Worm (Caenorhabditis elegans) whole organism, L2 larva: ENCODE results near the gene gldi-6.

Experiments
- Y55F3AM.14 ChIP-seq: fragments of 200-800 bp; sonication (Bioruptor generic); optimal IDR thresholded peaks from 2 replicates; lab custom pipeline; 2018; ENCODE audit warnings: mild to moderate bottlenecking, missing genetic modification characterization, missing compliant biosample characterization
- ZK546.5 ChIP-seq: sonication (generic microtip); optimal IDR thresholded peaks from 2 replicates; lab custom pipeline; 2017; ENCODE audit warnings: missing biosample characterization, missing genetic modification characterization
- alr-1 ChIP-seq: fragments of 150-350 bp; optimal IDR thresholded peaks from 2 replicates; lab custom pipeline; 2014; ENCODE audit warnings: missing biosample characterization, missing genetic modification characterization
- aly-2 ChIP-seq: fragments of 150-350 bp; optimal IDR thresholded peaks from 2 replicates; lab custom pipeline; 2014; ENCODE audit warnings: missing biosample characterization, missing genetic modification characterization
- ama-1 ChIP-seq: fragments of 150-350 bp; optimal IDR thresholded peaks from 2 replicates; lab custom pipeline; 2018; ENCODE audit warnings: inconsistent platforms
- blmp-1 ChIP-seq: sonication (generic microtip); optimal IDR thresholded peaks from 2 replicates; lab custom pipeline; 2017; ENCODE audit warnings: missing genetic modification characterization, mild to moderate bottlenecking, missing compliant biosample characterization, antibody characterized with exemption, moderate library complexity; ENCODE audit not compliant: insufficient read depth
- ceh-16 ChIP-seq: fragments of 150-350 bp; optimal IDR thresholded peaks from 2 replicates; lab custom pipeline; 2014; ENCODE audit warnings: missing biosample characterization, missing genetic modification characterization
- ceh-82 ChIP-seq: fragments of 150-350 bp; optimal IDR thresholded peaks from 2 replicates; lab custom pipeline; 2014; ENCODE audit warnings: missing biosample characterization, missing genetic modification characterization
- dmd-4 ChIP-seq: sonication (generic microtip); optimal IDR thresholded peaks from 2 replicates; lab custom pipeline; 2017; ENCODE audit warnings: missing biosample characterization, missing genetic modification characterization
- elt-1 ChIP-seq: fragments of 150-350 bp; optimal IDR thresholded peaks from 2 replicates; lab custom pipeline; 2014; ENCODE audit warnings: missing biosample characterization, missing genetic modification characterization
- elt-3 ChIP-seq: sonication (generic microtip); optimal IDR thresholded peaks from 2 replicates; lab custom pipeline; 2017; ENCODE audit warnings: missing biosample characterization, missing genetic modification characterization
- gmeb-1 ChIP-seq: fragments of 150-350 bp; optimal IDR thresholded peaks from 2 replicates; lab custom pipeline; 2014; ENCODE audit warnings: missing biosample characterization, missing genetic modification characterization
- lin-13 ChIP-seq: fragments of 150-350 bp; optimal IDR thresholded peaks from 2 replicates; lab custom pipeline; 2014; ENCODE audit warnings: missing biosample characterization, missing genetic modification reagents, missing genetic modification characterization
- lin-39 ChIP-seq: fragments of 150-350 bp; optimal IDR thresholded peaks from 2 replicates; lab custom pipeline; 2014; ENCODE audit warnings: missing biosample characterization, missing genetic modification reagents, missing genetic modification characterization
- lsy-2 ChIP-seq, 2 experiments: fragments of 150-350 bp in 1 of 2; sonication (generic microtip) in 1 of 2; optimal IDR thresholded peaks; 2 replicates each; lab custom pipeline; 2014 to 2017; ENCODE audit warnings: missing biosample characterization in 2 of 2, missing genetic modification characterization in 2 of 2
- nhr-11 ChIP-seq: fragments of 150-350 bp; optimal IDR thresholded peaks from 2 replicates; lab custom pipeline; 2014; ENCODE audit warnings: missing biosample characterization, missing genetic modification characterization
- nhr-129 ChIP-seq: fragments of 150-350 bp; optimal IDR thresholded peaks from 2 replicates; lab custom pipeline; 2014; ENCODE audit warnings: missing biosample characterization, missing genetic modification characterization
- nhr-21 ChIP-seq: fragments of 150-350 bp; optimal IDR thresholded peaks from 2 replicates; lab custom pipeline; 2014; ENCODE audit warnings: missing biosample characterization, missing genetic modification characterization
- nhr-6 ChIP-seq: fragments of 150-350 bp; optimal IDR thresholded peaks from 2 replicates; lab custom pipeline; 2014; ENCODE audit warnings: missing biosample characterization, missing genetic modification characterization
- nhr-77 ChIP-seq: fragments of 150-350 bp; optimal IDR thresholded peaks from 2 replicates; lab custom pipeline; 2014; ENCODE audit warnings: missing biosample characterization, missing genetic modification characterization
- peb-1 ChIP-seq: fragments of 150-350 bp; optimal IDR thresholded peaks from 2 replicates; lab custom pipeline; 2014; ENCODE audit warnings: missing biosample characterization, missing genetic modification characterization
- sem-4 ChIP-seq: fragments of 150-350 bp; optimal IDR thresholded peaks from 2 replicates; lab custom pipeline; 2014; ENCODE audit warnings: missing biosample characterization, missing genetic modification reagents, missing genetic modification characterization
- skn-1 ChIP-seq: sonication (generic microtip); optimal IDR thresholded peaks from 2 replicates; lab custom pipeline; 2017; ENCODE audit warnings: missing biosample characterization, missing genetic modification characterization
- snpc-4 ChIP-seq: fragments of 150-350 bp; optimal IDR thresholded peaks from 2 replicates; lab custom pipeline; 2014; ENCODE audit warnings: missing biosample characterization, missing genetic modification characterization
- unc-39 ChIP-seq: fragments of 150-350 bp; optimal IDR thresholded peaks from 2 replicates; lab custom pipeline; 2014; ENCODE audit warnings: missing biosample characterization, missing genetic modification characterization
- unc-55 ChIP-seq: fragments of 150-350 bp; sonication (generic microtip); optimal IDR thresholded peaks from 3 replicates; lab custom pipeline; 2014; ENCODE audit warnings: missing biosample characterization, missing genetic modification reagents, missing genetic modification characterization
- unc-62 ChIP-seq: fragments of 150-350 bp; optimal IDR thresholded peaks from 2 replicates; lab custom pipeline; 2014; ENCODE audit warnings: missing biosample characterization, missing genetic modification reagents, missing genetic modification characterization
- ztf-1 ChIP-seq: fragments of 200-800 bp; sonication (Bioruptor generic); conservative IDR thresholded peaks from 2 replicates; pipeline ENCODE4 v1.3.6; 2022; ENCODE audit warnings: missing genetic modification characterization, missing compliant biosample characterization
- ztf-4 ChIP-seq: fragments of 150-350 bp; optimal IDR thresholded peaks from 2 replicates; lab custom pipeline; 2014; ENCODE audit warnings: missing biosample characterization, missing genetic modification characterization

Gene gldi-6

ce11 chrII:3453521-3453920, 6.8 kb downstream of the gldi-6 start, which contains the start of gene C16C8.11:
C16C8.11 (plus strand) TSS chrII:3453708.
- no peak for TF ChIP-seq Y55F3AM.14

ce11 chrII:3458209-3458608, 11.5 kb downstream of the gldi-6 start, which contains the start of the genes C16C8.26 and C16C8.19:
C16C8.26 (minus strand) TSS chrII:3458309.
C16C8.19 (plus strand) TSS chrII:3458487.
- TF ChIP-seq lsy-2 (tag; optimal IDR thresholded peaks at IDR 0.05; lab: Kevin White, UChicago) (no peak), ztf-1 (GFP tag; lab: Robert Waterston, UW) (no peak), elt-1 (tag; lab: Kevin White, UChicago) (no peak), gmeb-1 (tag; lab: Kevin White, UChicago) (no peak), lin-39 (tag; lab: Kevin White, UChicago) (no peak), elt-3 (tag; lab: Kevin White, UChicago) (no peak), ceh-82 (tag; lab: Kevin White, UChicago) (no peak), ceh-16 (tag; lab: Kevin White, UChicago) (no peak), ztf-4 (tag; lab: Kevin White, UChicago) (no peak), nhr-129 (tag; lab: Kevin White, UChicago) (no peak), peb-1 (tag; lab: Kevin White, UChicago) (no peak), unc-39 (no peak), snpc-4 (tag; lab: Kevin White, UChicago) (no peak), nhr-77 (tag; lab: Kevin White, UChicago) (no peak), unc-62 (GFP tag; lab: Kevin White, UChicago) (no peak), blmp-1 (tag; lab: Kevin White, UChicago) (no peak)

- TF ChIP-seq nhr-6, result no peak
- no peak for TF ChIP-seq gmeb-1 (tag; lab: Kevin White, UChicago)
- no peak for TF ChIP-seq alr-1 (tag; lab: Kevin White, UChicago)
- TF ChIP-seq lin-39 (tag; lab: Kevin White, UChicago), result no peak
- TF ChIP-seq ztf-1 (GFP tag; lab: Robert Waterston, UW), result no peak
- TF ChIP-seq snpc-4 (tag; lab: Kevin White, UChicago), result no peak
- TF ChIP-seq dmd-4 (tag; lab: Kevin White, UChicago), result no peak
- no peak for TF ChIP-seq blmp-1 (tag; lab: Kevin White, UChicago)
- no peak for TF ChIP-seq elt-3 (tag; lab: Kevin White, UChicago)
- TF ChIP-seq nhr-11 (tag; lab: Kevin White, UChicago), result no peak
- TF ChIP-seq skn-1 (tag; lab: Kevin White, UChicago), result no peak
Observed at ce11 chrII:3459199-3459598, 12.5 kb downstream of the gldi-6 start.

ce11 chrII:3460048-3460447, 13.3 kb downstream of the gldi-6 start, which contains the start of gene C16C8.7:
C16C8.7 (minus strand) TSS chrII:3460148.
- TF ChIP-seq lsy-2 (tag; optimal IDR thresholded peaks at IDR 0.05; lab: Kevin White, UChicago), result no peak
- TF ChIP-seq nhr-21 (tag; lab: Kevin White, UChicago), result no peak

ce11 chrII:3461586-3461985, 14.8 kb downstream of the gldi-6 start, which contains the start of gene C16C8.8:
C16C8.8 (minus strand) TSS chrII:3461686.
- TF ChIP-seq unc-39, result no peak
- no peak for TF ChIP-seq nhr-11 (tag; lab: Kevin White, UChicago)
- TF ChIP-seq ama-1 (lab: Kevin White, UChicago), result no peak
- no peak for TF ChIP-seq snpc-4 (tag; lab: Kevin White, UChicago)
- TF ChIP-seq elt-3 (tag; lab: Kevin White, UChicago), result no peak
- TF ChIP-seq ZK546.5 (tag; lab: Kevin White, UChicago), result no peak
- no peak for TF ChIP-seq unc-55
- TF ChIP-seq aly-2, result no peak
- no peak for TF ChIP-seq gmeb-1 (tag; lab: Kevin White, UChicago)
- no peak for TF ChIP-seq sem-4 (tag; lab: Kevin White, UChicago)
- TF ChIP-seq peb-1 (tag; lab: Kevin White, UChicago), result no peak
- TF ChIP-seq nhr-6, result no peak

- TF ChIP-seq sem-4 (tag; lab: Kevin White, UChicago) (no peak), lin-13 (GFP tag; lab: Kevin White, UChicago) (no peak), lsy-2 (tag; optimal IDR thresholded peaks at IDR 0.05; lab: Kevin White, UChicago) (no peak)
Observed at ce11 chrII:3463097-3463496, 16.4 kb downstream of the gldi-6 start, which contains the start of gene C16C8.9. C16C8.9 (minus strand) TSS chrII:3463197.
